Worm (Caenorhabditis elegans) whole organism, L4/young adult: ENCODE measurements around the gene F10D7.3.

Source experiments
- W03F9.2 ChIP-seq: fragments of 150-350 bp; optimal IDR thresholded peaks from 2 replicates; lab custom pipeline; 2014; ENCODE audit warnings: missing biosample characterization, missing genetic modification characterization
- him-1 ChIP-seq: sonication (generic microtip); optimal IDR thresholded peaks from 2 replicates; lab custom pipeline; 2016; ENCODE audit warnings: missing genotype, missing genetic modification reagents, missing genetic modification characterization, missing compliant biosample characterization

- TF ChIP-seq him-1 (tag; lab: Kevin White, UChicago) (no peak), W03F9.2 (tag; lab: Kevin White, UChicago) (no peak)
Observed at ce11 chrX:17400425-17400824, 26.0 kb upstream of the F10D7.3 start.
